Worm (Caenorhabditis elegans) whole organism, young adult: ENCODE data around the gene hsp-43.
A peak's percentile ranks its signal among the peaks of the same experiment; 100 is the strongest.

ENCODE experiments used
- B0019.2 ChIP-seq: fragments of 200-800 bp; sonication (Bioruptor generic); conservative IDR thresholded peaks from 2 replicates; pipeline ENCODE4 v1.3.6; 2022; ENCODE audit warnings: missing genetic modification reagents, missing genetic modification characterization, missing compliant biosample characterization
- B0035.1 ChIP-seq: sonication (generic microtip); optimal IDR thresholded peaks from 2 replicates; lab custom pipeline; 2016; ENCODE audit warnings: missing genetic modification characterization, mild to moderate bottlenecking, missing compliant biosample characterization, missing genotype, missing genetic modification reagents
- C06A6.2 ChIP-seq: fragments of 200-800 bp; sonication (Bioruptor generic); conservative IDR thresholded peaks from 2 replicates; pipeline ENCODE4 v1.3.6; 2022; ENCODE audit warnings: missing genetic modification characterization, missing compliant biosample characterization
- F22D6.2 ChIP-seq: sonication (generic microtip); optimal IDR thresholded peaks from 2 replicates; lab custom pipeline; 2016; ENCODE audit warnings: mild to moderate bottlenecking, missing genetic modification characterization, missing compliant biosample characterization
- F33H1.4 ChIP-seq: fragments of 200-800 bp; sonication (Bioruptor generic); IDR thresholded peaks from 2 replicates; pipeline ENCODE4 v1.3.6; 2022; ENCODE audit warnings: missing genetic modification reagents, missing genetic modification characterization, missing compliant biosample characterization
- F39B2.1 ChIP-seq: fragments of 200-800 bp; sonication (Bioruptor generic); IDR thresholded peaks from 2 replicates; pipeline ENCODE4 v1.3.6; 2022; ENCODE audit warnings: missing genetic modification reagents, missing genetic modification characterization, missing compliant biosample characterization
- F55B11.4 ChIP-seq: sonication (generic microtip); optimal IDR thresholded peaks from 2 replicates; lab custom pipeline; 2016; ENCODE audit warnings: missing compliant biosample characterization, missing genetic modification characterization, borderline replicate concordance; ENCODE audit not compliant: insufficient read depth
- F57C9.4 ChIP-seq: sonication (generic microtip); optimal IDR thresholded peaks from 2 replicates; lab custom pipeline; 2017; ENCODE audit warnings: mild to moderate bottlenecking, missing genetic modification characterization, missing compliant biosample characterization
- K12H6.12 ChIP-seq: fragments of 200-800 bp; sonication (Bioruptor generic); optimal IDR thresholded peaks from 2 replicates; lab custom pipeline; 2018; ENCODE audit warnings: mild to moderate bottlenecking, missing genetic modification characterization, missing compliant biosample characterization
- Y53F4B.3 ChIP-seq: fragments of 200-800 bp; sonication (Bioruptor generic); IDR thresholded peaks from 2 replicates; pipeline ENCODE4 v1.3.6; 2022; ENCODE audit warnings: missing genetic modification reagents, missing genetic modification characterization, missing compliant biosample characterization
- Y79H2A.3 ChIP-seq: fragments of 200-800 bp; sonication (Bioruptor generic); conservative IDR thresholded peaks from 2 replicates; pipeline ENCODE4 v1.3.6; 2022; ENCODE audit warnings: missing genetic modification reagents, missing genetic modification characterization, missing compliant biosample characterization
- Y95B8A.8 ChIP-seq: fragments of 200-800 bp; sonication (Bioruptor generic); IDR thresholded peaks from 2 replicates; pipeline ENCODE4 v1.3.6; 2022; ENCODE audit warnings: missing genetic modification reagents, missing genetic modification characterization, missing compliant biosample characterization
- akir-1 ChIP-seq: fragments of 200-800 bp; sonication (Bioruptor generic); optimal IDR thresholded peaks from 2 replicates; lab custom pipeline; 2018; ENCODE audit warnings: mild to moderate bottlenecking, missing genetic modification characterization, moderate library complexity, missing compliant biosample characterization
- aptf-2 ChIP-seq: fragments of 200-800 bp; sonication (Bioruptor generic); conservative IDR thresholded peaks from 2 replicates; pipeline ENCODE4 v1.3.6; 2022; ENCODE audit warnings: missing genetic modification reagents, missing genetic modification characterization, missing compliant biosample characterization
- athp-1 ChIP-seq: sonication (generic microtip); optimal IDR thresholded peaks from 2 replicates; lab custom pipeline; 2017; ENCODE audit warnings: mild to moderate bottlenecking, missing genetic modification characterization, missing compliant biosample characterization
- attf-5 ChIP-seq: fragments of 200-800 bp; sonication (Bioruptor generic); optimal IDR thresholded peaks from 2 replicates; lab custom pipeline; 2018; ENCODE audit warnings: mild to moderate bottlenecking, missing genetic modification characterization, missing compliant biosample characterization
- attf-6 ChIP-seq: fragments of 200-800 bp; sonication (Bioruptor generic); IDR thresholded peaks from 2 replicates; pipeline ENCODE4 v1.3.6; 2022; ENCODE audit warnings: missing genetic modification reagents, missing genetic modification characterization, missing compliant biosample characterization
- ceh-100 ChIP-seq: fragments of 200-800 bp; sonication (Bioruptor generic); IDR thresholded peaks from 2 replicates; pipeline ENCODE4 v1.3.6; 2022; ENCODE audit warnings: missing genetic modification reagents, missing genetic modification characterization, missing compliant biosample characterization
- ceh-79 ChIP-seq: sonication (generic microtip); optimal IDR thresholded peaks from 2 replicates; lab custom pipeline; 2017; ENCODE audit warnings: mild to moderate bottlenecking, missing genetic modification characterization, missing compliant biosample characterization
- ceh-91 ChIP-seq: fragments of 200-800 bp; sonication (Bioruptor generic); IDR thresholded peaks from 2 replicates; pipeline ENCODE4 v1.3.6; 2022; ENCODE audit warnings: missing genetic modification reagents, missing genetic modification characterization, missing compliant biosample characterization
- chd-7 ChIP-seq: sonication (generic microtip); optimal IDR thresholded peaks from 2 replicates; lab custom pipeline; 2016; ENCODE audit warnings: mild to moderate bottlenecking, missing genetic modification characterization, moderate library complexity, missing compliant biosample characterization
- die-1 ChIP-seq: sonication (generic microtip); optimal IDR thresholded peaks from 2 replicates; lab custom pipeline; 2016; ENCODE audit warnings: missing genotype, mild to moderate bottlenecking, missing genetic modification characterization, missing compliant biosample characterization
- dpff-1 ChIP-seq: sonication (generic microtip); optimal IDR thresholded peaks from 2 replicates; lab custom pipeline; 2017; ENCODE audit warnings: mild to moderate bottlenecking, missing genetic modification characterization, missing compliant biosample characterization
- him-1 ChIP-seq: sonication (generic microtip); optimal IDR thresholded peaks from 2 replicates; lab custom pipeline; 2016; ENCODE audit warnings: missing genotype, missing genetic modification reagents, missing genetic modification characterization, missing compliant biosample characterization
- hlh-26 ChIP-seq: fragments of 200-800 bp; sonication (Bioruptor generic); conservative IDR thresholded peaks from 2 replicates; pipeline ENCODE4 v1.3.6; 2022; ENCODE audit warnings: missing genetic modification reagents, missing genetic modification characterization, missing compliant biosample characterization
- lag-1 ChIP-seq: fragments of 200-800 bp; sonication (Bioruptor generic); IDR thresholded peaks from 2 replicates; pipeline ENCODE4 v1.3.6; 2022; ENCODE audit warnings: missing genetic modification reagents, missing genetic modification characterization, missing compliant biosample characterization
- lin-40 ChIP-seq: sonication (generic microtip); optimal IDR thresholded peaks from 2 replicates; lab custom pipeline; 2016; ENCODE audit warnings: missing genetic modification characterization, mild to moderate bottlenecking, missing compliant biosample characterization, missing genotype, missing genetic modification reagents
- lin-54 ChIP-seq: fragments of 200-800 bp; sonication (Bioruptor generic); optimal IDR thresholded peaks from 2 replicates; lab custom pipeline; 2018; ENCODE audit warnings: mild to moderate bottlenecking, missing genetic modification characterization, missing compliant biosample characterization
- lsy-27 ChIP-seq: sonication (generic microtip); optimal IDR thresholded peaks from 2 replicates; lab custom pipeline; 2017; ENCODE audit warnings: missing genetic modification characterization, mild to moderate bottlenecking, missing compliant biosample characterization, antibody characterized with exemption, missing genotype, borderline replicate concordance; ENCODE audit not compliant: insufficient read depth
- madf-6 ChIP-seq: fragments of 200-800 bp; sonication (Bioruptor generic); IDR thresholded peaks from 2 replicates; pipeline ENCODE4 v1.3.6; 2022; ENCODE audit warnings: missing genetic modification reagents, missing genetic modification characterization, missing compliant biosample characterization
- mxl-1 ChIP-seq: sonication (generic microtip); optimal IDR thresholded peaks from 2 replicates; lab custom pipeline; 2016; ENCODE audit warnings: missing genetic modification characterization, missing compliant biosample characterization
- nfya-1 ChIP-seq: sonication (generic microtip); optimal IDR thresholded peaks from 2 replicates; lab custom pipeline; 2017; ENCODE audit warnings: antibody characterized with exemption, missing compliant biosample characterization, missing genetic modification characterization, borderline replicate concordance; ENCODE audit not compliant: insufficient read depth
- nfyb-1 ChIP-seq: fragments of 200-800 bp; sonication (Bioruptor generic); IDR thresholded peaks from 2 replicates; pipeline ENCODE4 v1.3.6; 2022; ENCODE audit warnings: missing genetic modification reagents, missing genetic modification characterization, missing compliant biosample characterization
- nhr-120 ChIP-seq: fragments of 200-800 bp; sonication (Bioruptor generic); IDR thresholded peaks from 2 replicates; pipeline ENCODE4 v1.3.6; 2022; ENCODE audit warnings: missing genetic modification characterization, missing compliant biosample characterization
- nhr-179 ChIP-seq: sonication (generic microtip); optimal IDR thresholded peaks from 2 replicates; lab custom pipeline; 2016; ENCODE audit warnings: mild to moderate bottlenecking, missing genetic modification characterization, missing compliant biosample characterization
- nhr-27 ChIP-seq: fragments of 200-800 bp; sonication (Bioruptor generic); optimal IDR thresholded peaks from 2 replicates; lab custom pipeline; 2018; ENCODE audit warnings: mild to moderate bottlenecking, missing genetic modification characterization, moderate library complexity, missing compliant biosample characterization
- sdz-38 ChIP-seq: sonication (generic microtip); optimal IDR thresholded peaks from 2 replicates; lab custom pipeline; 2016; ENCODE audit warnings: missing genotype, missing genetic modification characterization, missing compliant biosample characterization
- snpc-1.1 ChIP-seq: sonication (generic microtip); optimal IDR thresholded peaks from 2 replicates; lab custom pipeline; 2017; ENCODE audit warnings: missing genetic modification characterization, mild to moderate bottlenecking, missing compliant biosample characterization, antibody characterized with exemption, moderate library complexity, missing genotype, missing genetic modification reagents; ENCODE audit not compliant: insufficient read depth
- snpc-4 ChIP-seq, 5 experiments: fragments of 150-350 bp in 1 of 5; sonication (generic microtip) in 4 of 5; optimal IDR thresholded peaks; 2 replicates each; lab custom pipeline; 2014 to 2018; ENCODE audit warnings: missing genetic modification characterization in 5 of 5, missing biosample characterization in 3 of 5, antibody characterized with exemption in 2 of 5, mild to moderate bottlenecking in 2 of 5, missing compliant biosample characterization in 2 of 5, missing genotype in 2 of 5, moderate library complexity in 2 of 5, missing genetic modification reagents in 1 of 5
- unc-130 ChIP-seq: sonication (generic microtip); optimal IDR thresholded peaks from 2 replicates; lab custom pipeline; 2016; ENCODE audit warnings: missing genetic modification reagents, missing genetic modification characterization, missing compliant biosample characterization
- unc-62 ChIP-seq: fragments of 150-350 bp; optimal IDR thresholded peaks from 2 replicates; lab custom pipeline; 2014; ENCODE audit warnings: missing biosample characterization, missing genetic modification reagents, missing genetic modification characterization
- zfh-2 ChIP-seq: fragments of 200-800 bp; sonication (Bioruptor generic); conservative IDR thresholded peaks from 2 replicates; pipeline ENCODE4 v1.3.6; 2022; ENCODE audit warnings: missing genetic modification reagents, missing genetic modification characterization, missing compliant biosample characterization
- ztf-26 ChIP-seq: sonication (generic microtip); optimal IDR thresholded peaks from 2 replicates; lab custom pipeline; 2017; ENCODE audit warnings: missing genetic modification characterization, missing compliant biosample characterization
- ztf-3 ChIP-seq: fragments of 200-800 bp; sonication (Bioruptor generic); optimal IDR thresholded peaks from 2 replicates; lab custom pipeline; 2018; ENCODE audit warnings: mild to moderate bottlenecking, missing genetic modification characterization, missing compliant biosample characterization

hsp-43 gene

ce11 chrX:6255561-6255960, 20.2 kb upstream of the hsp-43 start (continued):
- TF ChIP-seq ztf-3 (GFP tag; lab: Kevin White, UChicago) (peak; percentile 19), lin-40 (tag; lab: Kevin White, UChicago) (peak; percentile 74), aptf-2 (GFP tag; lab: Robert Waterston, UW) (no peak), C06A6.2 (GFP tag; lab: Robert Waterston, UW) (peak; percentile 31; the same call in 1 of the 2 replicates), dpff-1 (tag; lab: Kevin White, UChicago) (peak; percentile 34), attf-5 (GFP tag; lab: Kevin White, UChicago) (peak; percentile 34), ztf-26 (peak; percentile 78), zfh-2 (GFP tag; lab: Robert Waterston, UW) (peak; percentile 44; the same call in 1 of the 2 replicates), athp-1 (tag; lab: Kevin White, UChicago) (peak; percentile 24), him-1 (no peak), F33H1.4 (no peak), Y53F4B.3 (GFP tag; lab: Robert Waterston, UW) (no peak), F22D6.2 (tag; lab: Kevin White, UChicago) (peak; percentile 76), Y95B8A.8 (GFP tag; lab: Robert Waterston, UW) (0 out of 2 replicates have a peak, but pooled peaks have one; percentile 59)

DNA sequence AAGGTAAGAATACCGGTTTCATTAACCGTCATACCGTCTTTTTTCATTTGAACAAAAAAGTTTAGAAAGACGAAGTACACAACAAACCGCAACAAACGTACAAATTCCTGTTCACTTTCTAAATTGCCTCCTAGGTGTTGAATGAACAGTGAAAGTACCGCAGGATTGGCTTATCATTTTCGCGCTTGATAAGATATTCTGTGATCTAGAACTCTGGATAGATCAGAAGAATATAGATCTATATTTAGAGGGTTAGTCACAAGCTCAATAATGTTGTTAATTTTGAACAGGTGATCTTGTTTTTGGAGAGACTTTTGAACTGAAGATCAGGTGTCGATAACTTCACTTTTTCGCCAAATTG, 19.3 kb upstream of the hsp-43 start:
- TF ChIP-seq attf-6 (GFP tag; lab: Robert Waterston, UW) (no peak), lag-1 (GFP tag; lab: Robert Waterston, UW) (no peak), ceh-100 (GFP tag; lab: Robert Waterston, UW) (no peak), C06A6.2 (GFP tag; lab: Robert Waterston, UW) (no peak), F39B2.1 (GFP tag; lab: Robert Waterston, UW) (no peak), nhr-120 (GFP tag; lab: Robert Waterston, UW) (no peak), die-1 (tag; lab: Kevin White, UChicago) (no peak), nhr-27 (no peak), sdz-38 (tag; lab: Kevin White, UChicago) (no peak), unc-130 (GFP tag; lab: Kevin White, UChicago) (no peak), B0019.2 (GFP tag; lab: Robert Waterston, UW) (no peak), chd-7 (no peak), ceh-79 (no peak), snpc-4 (GFP tag; optimal IDR thresholded peaks at IDR 0.05; lab: Kevin White, UChicago) (no peak), snpc-4 (tag; optimal IDR thresholded peaks at IDR 0.05; lab: Kevin White, UChicago) (no peak), F55B11.4 (tag; lab: Kevin White, UChicago) (no peak), nhr-179 (tag; lab: Kevin White, UChicago) (no peak)

DNA sequence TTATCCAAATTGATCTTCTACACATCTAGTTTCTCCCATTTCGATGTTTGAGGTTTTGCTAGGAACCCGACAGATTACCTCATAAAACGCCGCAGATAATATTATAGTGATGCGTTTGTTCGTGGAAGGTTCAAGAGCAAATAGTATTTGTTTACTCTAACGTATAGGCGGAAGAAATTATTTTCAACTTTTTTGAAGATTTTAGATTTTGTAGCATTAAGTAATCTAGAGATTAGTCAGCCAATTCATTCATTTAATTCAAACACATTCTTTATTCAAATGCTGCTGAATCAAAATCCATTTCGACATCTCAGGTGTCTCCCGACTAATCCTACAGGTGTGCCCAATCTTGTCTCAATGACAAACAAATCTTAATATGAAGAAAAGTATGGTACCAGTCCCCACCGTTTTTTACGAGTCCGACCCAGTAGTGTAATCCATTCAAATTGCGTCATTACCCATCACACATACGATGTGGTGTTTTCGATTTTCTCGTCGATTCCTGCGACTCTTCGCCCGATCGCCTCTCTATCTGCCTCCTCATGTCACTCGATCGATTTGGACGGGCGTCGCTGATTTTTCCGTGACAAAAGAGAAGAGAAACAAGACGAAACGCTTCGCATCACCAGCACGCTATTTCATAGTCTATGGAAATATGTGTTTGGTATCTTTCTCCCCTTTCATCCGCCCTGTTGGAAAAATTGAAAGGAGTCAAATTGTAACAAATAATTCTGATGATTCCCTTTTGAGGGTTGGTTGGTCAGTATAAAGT, 18.7 kb upstream of the hsp-43 start:
- no peak for TF ChIP-seq nfya-1 (tag; lab: Kevin White, UChicago)
- no peak for TF ChIP-seq snpc-1.1
- peak; percentile 1 for TF ChIP-seq unc-62 (GFP tag; lab: Kevin White, UChicago)
- TF ChIP-seq C06A6.2 (GFP tag; lab: Robert Waterston, UW), result peak; percentile 47
- TF ChIP-seq ztf-26, result no peak
- TF ChIP-seq ceh-91, result no peak
- TF ChIP-seq mxl-1, result no peak
- no peak for TF ChIP-seq lsy-27 (tag; lab: Kevin White, UChicago)
- no peak for TF ChIP-seq hlh-26 (GFP tag; lab: Robert Waterston, UW)
- peak; percentile 42; the same call in 1 of the 2 replicates for TF ChIP-seq madf-6 (GFP tag; lab: Robert Waterston, UW)
- no peak for TF ChIP-seq akir-1 (GFP tag; lab: Kevin White, UChicago)
- TF ChIP-seq F22D6.2 (tag; lab: Kevin White, UChicago), result peak; percentile 42
- TF ChIP-seq F57C9.4 (tag; lab: Kevin White, UChicago), result peak; percentile 32
- TF ChIP-seq B0035.1 (tag; lab: Kevin White, UChicago), result no peak
- peak; percentile 46; the same call in 1 of the 2 replicates for TF ChIP-seq Y79H2A.3 (GFP tag; lab: Robert Waterston, UW)
- no peak for TF ChIP-seq athp-1 (tag; lab: Kevin White, UChicago)
- TF ChIP-seq lin-54 (GFP tag; lab: Kevin White, UChicago), result peak; percentile 48
- TF ChIP-seq nfyb-1 (GFP tag; lab: Robert Waterston, UW), result no peak; the same call in none of the 2 replicates
- TF ChIP-seq K12H6.12 (tag; lab: Kevin White, UChicago), result peak; percentile 10
